Fruit fly (Drosophila melanogaster) whole organism, embryonic: ENCODE measurements around the gene CG43072.

Experiments
- Antp ChIP-seq: fragments of 200-800 bp; sonication (Bioruptor generic); optimal IDR thresholded peaks from 3 replicates; lab custom pipeline; 2016; ENCODE audit warnings: missing biosample characterization, missing genetic modification characterization
- Atf6 ChIP-seq: fragments of 200-800 bp; sonication (Bioruptor generic); IDR thresholded peaks from 2 replicates; pipeline ENCODE4 v1.3.6; 2022; ENCODE audit warnings: missing biosample characterization, missing genetic modification characterization
- CG10147 ChIP-seq: fragments of 200-800 bp; sonication (Bioruptor generic); optimal IDR thresholded peaks from 2 replicates; lab custom pipeline; 2019; ENCODE audit warnings: missing biosample characterization, mild to moderate bottlenecking, missing genetic modification characterization, moderate library complexity
- CG10321 ChIP-seq: fragments of 200-800 bp; sonication (Bioruptor generic); IDR thresholded peaks from 2 replicates; pipeline ENCODE4 v1.3.6; 2022; ENCODE audit warnings: missing biosample characterization, missing genetic modification characterization
- CG11093 ChIP-seq: fragments of 200-800 bp; sonication (Bioruptor generic); IDR thresholded peaks from 3 replicates; pipeline ENCODE4 v1.3.6; 2022; ENCODE audit warnings: missing biosample characterization, missing genetic modification characterization
- CG12744 ChIP-seq: fragments of 200-800 bp; sonication (Bioruptor generic); optimal IDR thresholded peaks from 2 replicates; lab custom pipeline; 2016; ENCODE audit warnings: missing biosample characterization, missing genetic modification characterization
- CG13424 ChIP-seq: fragments of 200-800 bp; sonication (Bioruptor generic); optimal IDR thresholded peaks from 2 replicates; lab custom pipeline; 2019; ENCODE audit warnings: missing biosample characterization, mild to moderate bottlenecking, missing genetic modification characterization, moderate library complexity
- CG13894 ChIP-seq: fragments of 200-800 bp; sonication (Bioruptor generic); optimal IDR thresholded peaks from 3 replicates; lab custom pipeline; 2018; ENCODE audit warnings: missing biosample characterization, mild to moderate bottlenecking, missing genetic modification characterization, moderate library complexity
- CG14014 ChIP-seq: fragments of 200-800 bp; sonication (Bioruptor generic); IDR thresholded peaks from 2 replicates; pipeline ENCODE4 v1.3.6; 2022; ENCODE audit warnings: missing biosample characterization, missing genetic modification characterization
- CG16813 ChIP-seq: fragments of 200-800 bp; sonication (Bioruptor generic); IDR thresholded peaks from 3 replicates; pipeline ENCODE4 v1.3.6; 2022; ENCODE audit warnings: missing biosample characterization, missing genetic modification characterization; ENCODE audit not compliant: partially characterized antibody
- CG16815 ChIP-seq: fragments of 200-800 bp; sonication (Bioruptor generic); optimal IDR thresholded peaks from 3 replicates; lab custom pipeline; 2017; ENCODE audit warnings: missing biosample characterization, mild to moderate bottlenecking, missing genetic modification characterization
- CG16863 ChIP-seq: fragments of 200-800 bp; sonication (Bioruptor generic); optimal IDR thresholded peaks from 3 replicates; lab custom pipeline; 2016; ENCODE audit warnings: missing biosample characterization, missing genetic modification characterization
- CG2712 ChIP-seq: fragments of 200-800 bp; optimal IDR thresholded peaks from 3 replicates; lab custom pipeline; 2019; ENCODE audit warnings: missing biosample characterization, mild to moderate bottlenecking, missing genetic modification characterization, moderate library complexity
- CG2875 ChIP-seq: fragments of 200-800 bp; sonication (Bioruptor generic); optimal IDR thresholded peaks from 2 replicates; lab custom pipeline; 2017; ENCODE audit warnings: missing biosample characterization, mild to moderate bottlenecking, missing genetic modification characterization, missing genetic modification reagents
- CG32767 ChIP-seq: fragments of 200-800 bp; sonication (Bioruptor generic); IDR thresholded peaks from 2 replicates; pipeline ENCODE4 v1.3.6; 2022; ENCODE audit warnings: missing biosample characterization, missing genetic modification characterization
- CG4282 ChIP-seq: fragments of 200-800 bp; sonication (Bioruptor generic); optimal IDR thresholded peaks from 2 replicates; lab custom pipeline; 2016; ENCODE audit warnings: missing biosample characterization, missing genetic modification characterization
- CG4328 ChIP-seq: fragments of 200-800 bp; sonication (Bioruptor generic); optimal IDR thresholded peaks from 3 replicates; lab custom pipeline; 2017; ENCODE audit warnings: missing biosample characterization, missing genetic modification reagents, missing genetic modification characterization
- CG6254 ChIP-seq: fragments of 200-800 bp; sonication (Bioruptor generic); optimal IDR thresholded peaks from 3 replicates; lab custom pipeline; 2017; ENCODE audit warnings: mild to moderate bottlenecking, missing biosample characterization, missing genetic modification reagents, missing genetic modification characterization
- CG8281 ChIP-seq: fragments of 200-800 bp; sonication (Bioruptor generic); optimal IDR thresholded peaks from 2 replicates; lab custom pipeline; 2018; ENCODE audit warnings: missing biosample characterization, mild to moderate bottlenecking, missing genetic modification characterization, moderate library complexity
- CG8478 ChIP-seq: fragments of >200 bp; optimal IDR thresholded peaks from 2 replicates; lab custom pipeline; 2018
- CG9437 ChIP-seq: fragments of 200-800 bp; sonication (Bioruptor generic); optimal IDR thresholded peaks from 2 replicates; lab custom pipeline; 2018; ENCODE audit warnings: missing biosample characterization, mild to moderate bottlenecking, missing genetic modification characterization
- Fer1 ChIP-seq: fragments of 200-800 bp; sonication (Bioruptor generic); optimal IDR thresholded peaks from 2 replicates; lab custom pipeline; 2017; ENCODE audit warnings: missing biosample characterization, mild to moderate bottlenecking, missing genetic modification characterization
- GATAe ChIP-seq: fragments of 200-800 bp; sonication (Bioruptor generic); conservative IDR thresholded peaks from 2 replicates; pipeline ENCODE4 v1.3.6; 2022; ENCODE audit warnings: missing biosample characterization, missing genetic modification characterization
- Hmx ChIP-seq: fragments of 200-800 bp; sonication (Bioruptor generic); optimal IDR thresholded peaks from 2 replicates; lab custom pipeline; 2016; ENCODE audit warnings: missing biosample characterization, missing genetic modification characterization
- Jarid2 ChIP-seq: fragments of 200-800 bp; sonication (Bioruptor generic); optimal IDR thresholded peaks from 3 replicates; lab custom pipeline; 2017; ENCODE audit warnings: mild to moderate bottlenecking, missing biosample characterization, missing genetic modification reagents, missing genetic modification characterization
- MTF-1 ChIP-seq: fragments of 200-800 bp; sonication (Bioruptor generic); optimal IDR thresholded peaks from 2 replicates; lab custom pipeline; 2018; ENCODE audit warnings: missing biosample characterization, mild to moderate bottlenecking, missing genetic modification characterization, borderline replicate concordance
- NC2β ChIP-seq: fragments of 200-800 bp; sonication (Bioruptor generic); optimal IDR thresholded peaks from 2 replicates; lab custom pipeline; 2016; ENCODE audit warnings: missing biosample characterization, missing genetic modification characterization
- Nf-YB ChIP-seq: fragments of 200-800 bp; sonication (Bioruptor generic); optimal IDR thresholded peaks from 3 replicates; lab custom pipeline; 2019; ENCODE audit warnings: missing biosample characterization, mild to moderate bottlenecking, missing genetic modification characterization, moderate library complexity
- Ptx1 ChIP-seq: fragments of 200-800 bp; sonication (Bioruptor generic); IDR thresholded peaks from 2 replicates; pipeline ENCODE4 v1.3.6; 2022; ENCODE audit warnings: missing biosample characterization, missing genetic modification characterization
- Ssrp ChIP-seq: fragments of 200-800 bp; sonication (Bioruptor generic); optimal IDR thresholded peaks from 2 replicates; lab custom pipeline; 2018; ENCODE audit warnings: missing biosample characterization, mild to moderate bottlenecking, missing genetic modification characterization, moderate library complexity
- Usf ChIP-seq: fragments of 200-800 bp; sonication (Bioruptor generic); optimal IDR thresholded peaks from 2 replicates; lab custom pipeline; 2017; ENCODE audit warnings: missing genotype, missing biosample characterization, missing genetic modification characterization
- YL-1 ChIP-seq: fragments of 200-800 bp; sonication (Bioruptor generic); optimal IDR thresholded peaks from 3 replicates; lab custom pipeline; 2017; ENCODE audit warnings: missing biosample characterization, mild to moderate bottlenecking, missing genetic modification characterization
- ase ChIP-seq: fragments of 200-800 bp; sonication (Bioruptor generic); IDR thresholded peaks from 3 replicates; pipeline ENCODE4 v1.3.6; 2022; ENCODE audit warnings: missing biosample characterization, missing genetic modification characterization
- bbx ChIP-seq: fragments of 200-800 bp; sonication (Bioruptor generic); IDR thresholded peaks from 2 replicates; pipeline ENCODE4 v1.3.6; 2022; ENCODE audit warnings: missing biosample characterization, missing genetic modification characterization; ENCODE audit not compliant: partially characterized antibody
- bcd ChIP-seq: fragments of 200-800 bp; sonication (Bioruptor generic); optimal IDR thresholded peaks from 2 replicates; lab custom pipeline; 2017; ENCODE audit warnings: missing biosample characterization, mild to moderate bottlenecking, missing genetic modification characterization
- dmrt99B ChIP-seq: fragments of 200-800 bp; sonication (Bioruptor generic); optimal IDR thresholded peaks from 2 replicates; lab custom pipeline; 2018; ENCODE audit warnings: missing biosample characterization, mild to moderate bottlenecking, missing genetic modification characterization, moderate library complexity
- gfzf ChIP-seq: fragments of 200-800 bp; sonication (Bioruptor generic); optimal IDR thresholded peaks from 2 replicates; lab custom pipeline; 2016; ENCODE audit warnings: missing biosample characterization, mild to moderate bottlenecking, missing genetic modification characterization, moderate library complexity
- insv ChIP-seq, 2 experiments: fragments of 200-800 bp; sonication (Bioruptor generic); optimal IDR thresholded peaks; 3 replicates each; lab custom pipeline; 2016 to 2018; ENCODE audit warnings: missing biosample characterization in 2 of 2, missing genetic modification characterization in 2 of 2
- jing ChIP-seq: fragments of 200-800 bp; sonication (Bioruptor generic); optimal IDR thresholded peaks from 2 replicates; lab custom pipeline; 2018; ENCODE audit warnings: missing biosample characterization, mild to moderate bottlenecking, missing genetic modification characterization
- ro ChIP-seq: fragments of 200-800 bp; sonication (Bioruptor generic); IDR thresholded peaks from 2 replicates; pipeline ENCODE4 v1.3.6; 2022; ENCODE audit warnings: missing biosample characterization, missing genetic modification characterization
- sd ChIP-seq: fragments of 200-800 bp; sonication (Bioruptor generic); optimal IDR thresholded peaks from 3 replicates; lab custom pipeline; 2018; ENCODE audit warnings: missing biosample characterization, mild to moderate bottlenecking, missing genetic modification characterization, moderate library complexity
- sr ChIP-seq: fragments of 200-800 bp; sonication (Bioruptor generic); IDR thresholded peaks from 3 replicates; pipeline ENCODE4 v1.3.6; 2022; ENCODE audit warnings: missing biosample characterization, missing genetic modification characterization
- zf30C ChIP-seq: fragments of 200-800 bp; sonication (Bioruptor generic); optimal IDR thresholded peaks from 3 replicates; lab custom pipeline; 2018; ENCODE audit warnings: missing biosample characterization, mild to moderate bottlenecking, missing genetic modification characterization

CG43072 gene

DNA sequence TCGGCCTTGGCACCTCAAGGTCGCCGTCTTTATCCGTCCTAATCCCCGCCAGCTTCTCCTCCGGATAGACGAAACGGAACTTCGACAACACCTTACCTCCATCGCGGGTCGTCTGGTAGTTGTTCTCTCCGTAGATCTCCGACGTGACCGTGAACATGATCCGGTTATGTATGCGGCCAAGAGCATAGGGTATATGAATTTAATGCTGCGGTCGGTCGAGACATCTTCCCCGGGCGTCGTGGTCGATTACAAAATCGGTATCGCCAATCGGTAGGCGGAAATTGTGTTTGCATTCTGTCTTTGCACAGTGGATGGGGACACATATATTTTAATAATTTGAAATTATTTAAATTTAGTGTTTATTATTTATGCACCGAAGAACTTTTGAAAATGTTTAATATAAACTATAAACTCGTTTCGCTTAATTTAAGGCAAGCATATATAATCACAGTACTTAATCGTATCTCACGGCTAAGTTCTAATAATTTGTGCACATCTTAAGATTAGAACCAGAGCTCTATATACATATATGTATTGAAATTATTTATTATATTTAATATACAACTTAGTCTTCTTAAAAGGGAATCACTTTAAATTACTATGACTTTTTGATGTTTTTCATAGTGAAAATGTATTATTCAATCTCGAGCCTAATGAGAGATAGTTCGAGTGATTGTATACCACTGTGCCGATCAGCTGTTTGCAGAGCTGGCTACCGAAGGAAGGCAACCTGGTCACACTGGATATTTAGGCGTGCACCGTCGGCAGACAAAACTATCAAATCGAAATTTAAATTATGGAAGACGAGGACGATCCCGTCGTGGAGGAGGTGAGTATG, 34.3 kb upstream of the CG43072 start, which contains the start of the genes CG10584 and Polr3E (continued):
- TF ChIP-seq Ptx1: peak; percentile 86

DNA sequence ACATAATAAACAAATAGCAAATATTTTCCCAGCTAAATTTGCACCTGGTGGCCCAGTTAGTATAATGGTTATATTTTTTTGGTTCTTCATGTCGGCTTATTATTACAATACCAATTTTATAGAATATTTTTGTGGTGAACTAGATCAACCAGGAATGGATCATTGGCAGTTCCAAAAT, 31.7 kb upstream of the CG43072 start, which contains the start of gene CG10581:
TSS of gene CG10581 (minus strand) at position 101 of the 178 bp plus-strand sequence.
- no peak for TF ChIP-seq CG10147 (GFP tag; lab: Kevin White, UChicago)
- TF ChIP-seq gfzf: peak; percentile 22

- TF ChIP-seq bcd (GFP tag; lab: Kevin White, UChicago) (peak; percentile 5), CG11093 (GFP tag; lab: Robert Waterston, UW) (no peak), sr (GFP tag; lab: Robert Waterston, UW) (no peak), MTF-1 (GFP tag; lab: Kevin White, UChicago) (peak; percentile 22), YL-1 (GFP tag; lab: Kevin White, UChicago) (peak; percentile 48), CG16863 (GFP tag; lab: Kevin White, UChicago) (no peak), CG14014 (no peak), dmrt99B (tag; lab: Kevin White, UChicago) (no peak), CG4282 (GFP tag; lab: Kevin White, UChicago) (no peak), insv (GFP tag; optimal IDR thresholded peaks at IDR 0.05; lab: Kevin White, UChicago) (peak in 1 of 2 experiments; percentile 60), Jarid2 (GFP tag; lab: Kevin White, UChicago) (peak; percentile 94), CG4328 (GFP tag; lab: Kevin White, UChicago) (peak; percentile 8), Usf (GFP tag; lab: Kevin White, UChicago) (no peak), Fer1 (GFP tag; lab: Kevin White, UChicago) (peak; percentile 55), jing (GFP tag; lab: Kevin White, UChicago) (no peak), zf30C (no peak), CG16813 (GFP tag; lab: Robert Waterston, UW) (peak; percentile 34; the same call in 2 of the 3 replicates), CG12744 (GFP tag; lab: Kevin White, UChicago) (no peak), CG8478 (lab: Kevin White, UChicago) (no peak), GATAe (GFP tag; lab: Robert Waterston, UW) (no peak), ro (GFP tag; lab: Robert Waterston, UW) (no peak), Ssrp (no peak), bbx (GFP tag; lab: Robert Waterston, UW) (peak; percentile 48; the same call in 1 of the 2 replicates), NC2β (GFP tag; lab: Kevin White, UChicago) (no peak), CG16815 (no peak), CG2875 (GFP tag; lab: Kevin White, UChicago) (no peak), ase (GFP tag; lab: Robert Waterston, UW) (no peak), CG10321 (GFP tag; lab: Robert Waterston, UW) (0 out of 2 replicates have a peak, but pooled peaks have one; percentile 10), CG13424 (tag; lab: Kevin White, UChicago) (no peak), Antp (GFP tag; lab: Kevin White, UChicago) (no peak), CG13894 (tag; lab: Kevin White, UChicago) (peak; percentile 37), CG6254 (GFP tag; lab: Kevin White, UChicago) (no peak), CG32767 (GFP tag; lab: Robert Waterston, UW) (no peak), Nf-YB (GFP tag; lab: Kevin White, UChicago) (peak; percentile 1), sd (tag; lab: Kevin White, UChicago) (peak; percentile 37), Atf6 (GFP tag; lab: Robert Waterston, UW) (0 out of 2 replicates have a peak, but pooled peaks have one; percentile 24), CG9437 (no peak), Hmx (no peak), CG2712 (peak; percentile 58), CG8281 (no peak)
Observed at dm6 chr3L:21034281-21035221, 31.1 kb upstream of the CG43072 start, which contains the start of gene siz. TSS of gene siz (plus strand) at chr3L:21034535.
